Worm (Caenorhabditis elegans) whole organism, midembryonic: ENCODE measurements around the gene F21F8.5.

ENCODE experiments used
- cog-1 ChIP-seq: sonication (generic microtip); optimal IDR thresholded peaks from 2 replicates; lab custom pipeline; 2016; ENCODE audit warnings: missing genetic modification characterization, missing compliant biosample characterization
- flt-1 ChIP-seq: fragments of 200-800 bp; sonication (Bioruptor generic); IDR thresholded peaks from 2 replicates; pipeline ENCODE4 v1.3.6; 2022; ENCODE audit warnings: missing genetic modification characterization, missing compliant biosample characterization
- klf-2 ChIP-seq: fragments of 200-800 bp; sonication (Bioruptor generic); conservative IDR thresholded peaks from 2 replicates; pipeline ENCODE4 v1.3.6; 2022; ENCODE audit warnings: missing genetic modification reagents, missing genetic modification characterization, missing compliant biosample characterization
- med-1 ChIP-seq: sonication (generic microtip); optimal IDR thresholded peaks from 2 replicates; lab custom pipeline; 2017; ENCODE audit warnings: missing genetic modification characterization, mild to moderate bottlenecking, missing compliant biosample characterization, antibody characterized with exemption, missing genetic modification reagents; ENCODE audit not compliant: insufficient read depth
- ref-1 ChIP-seq: fragments of 200-800 bp; sonication (Bioruptor generic); conservative IDR thresholded peaks from 2 replicates; pipeline ENCODE4 v1.3.6; 2022; ENCODE audit warnings: missing genetic modification reagents, missing genetic modification characterization, missing compliant biosample characterization
- ztf-23 ChIP-seq: fragments of 200-800 bp; sonication (Bioruptor generic); IDR thresholded peaks from 2 replicates; pipeline ENCODE4 v1.3.6; 2022; ENCODE audit warnings: missing genetic modification reagents, missing genetic modification characterization, missing compliant biosample characterization
- ztf-29 ChIP-seq: fragments of 200-800 bp; sonication (Bioruptor generic); IDR thresholded peaks from 2 replicates; pipeline ENCODE4 v1.3.6; 2022; ENCODE audit warnings: missing genetic modification reagents, missing genetic modification characterization, missing compliant biosample characterization

DNA sequence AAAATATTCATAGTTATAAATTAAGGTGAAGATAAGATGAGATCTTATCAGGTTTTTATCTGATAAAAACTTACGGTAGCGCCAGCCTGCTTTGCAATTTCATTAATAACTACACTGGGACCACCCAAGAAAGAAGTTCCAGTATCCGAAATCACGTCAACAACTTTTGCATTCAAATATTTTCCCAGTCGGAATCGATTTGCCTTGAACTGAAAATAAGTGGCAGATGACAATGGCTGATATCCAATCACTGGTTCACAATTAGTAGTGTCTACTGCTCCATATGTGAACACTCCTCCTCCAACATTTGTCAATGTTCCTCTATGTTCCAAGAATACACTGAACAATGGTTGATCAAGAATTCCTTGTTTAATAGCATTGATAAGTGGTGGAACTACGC, at the start of gene F21F8.5:
- no peak for TF ChIP-seq ref-1 (GFP tag; lab: Robert Waterston, UW)
- TF ChIP-seq flt-1: no peak
- no peak for TF ChIP-seq med-1
- TF ChIP-seq klf-2 (GFP tag; lab: Robert Waterston, UW): no peak
- no peak for TF ChIP-seq ztf-23 (GFP tag; lab: Robert Waterston, UW)
- TF ChIP-seq ztf-29: no peak
- no peak for TF ChIP-seq cog-1 (tag; lab: Kevin White, UChicago)
